Worm (Caenorhabditis elegans) whole organism, young adult: Measurements from ENCODE around the gene spt-5.

Experiments used
- B0035.1 ChIP-seq: sonication (generic microtip); optimal IDR thresholded peaks from 2 replicates; lab custom pipeline; 2016; ENCODE audit warnings: missing genetic modification characterization, mild to moderate bottlenecking, missing compliant biosample characterization, missing genotype, missing genetic modification reagents
- B0261.1 ChIP-seq: sonication (generic microtip); optimal IDR thresholded peaks from 2 replicates; lab custom pipeline; 2016; ENCODE audit warnings: mild to moderate bottlenecking, missing genetic modification characterization, moderate library complexity, missing compliant biosample characterization
- C06A6.2 ChIP-seq: fragments of 200-800 bp; sonication (Bioruptor generic); conservative IDR thresholded peaks from 2 replicates; pipeline ENCODE4 v1.3.6; 2022; ENCODE audit warnings: missing genetic modification characterization, missing compliant biosample characterization
- C17E4.6 ChIP-seq: fragments of 200-800 bp; sonication (Bioruptor generic); IDR thresholded peaks from 2 replicates; pipeline ENCODE4 v1.3.6; 2022; ENCODE audit warnings: missing genetic modification reagents, missing genetic modification characterization, missing compliant biosample characterization
- F33H1.4 ChIP-seq: fragments of 200-800 bp; sonication (Bioruptor generic); IDR thresholded peaks from 2 replicates; pipeline ENCODE4 v1.3.6; 2022; ENCODE audit warnings: missing genetic modification reagents, missing genetic modification characterization, missing compliant biosample characterization
- F39B2.1 ChIP-seq: fragments of 200-800 bp; sonication (Bioruptor generic); IDR thresholded peaks from 2 replicates; pipeline ENCODE4 v1.3.6; 2022; ENCODE audit warnings: missing genetic modification reagents, missing genetic modification characterization, missing compliant biosample characterization
- K12H6.12 ChIP-seq: fragments of 200-800 bp; sonication (Bioruptor generic); optimal IDR thresholded peaks from 2 replicates; lab custom pipeline; 2018; ENCODE audit warnings: mild to moderate bottlenecking, missing genetic modification characterization, missing compliant biosample characterization
- Y53F4B.3 ChIP-seq: fragments of 200-800 bp; sonication (Bioruptor generic); IDR thresholded peaks from 2 replicates; pipeline ENCODE4 v1.3.6; 2022; ENCODE audit warnings: missing genetic modification reagents, missing genetic modification characterization, missing compliant biosample characterization
- Y53G8AR.9 ChIP-seq: fragments of 200-800 bp; sonication (Bioruptor generic); conservative IDR thresholded peaks from 2 replicates; pipeline ENCODE4 v1.3.6; 2022; ENCODE audit warnings: missing genetic modification reagents, missing genetic modification characterization, missing compliant biosample characterization
- Y79H2A.3 ChIP-seq: fragments of 200-800 bp; sonication (Bioruptor generic); conservative IDR thresholded peaks from 2 replicates; pipeline ENCODE4 v1.3.6; 2022; ENCODE audit warnings: missing genetic modification reagents, missing genetic modification characterization, missing compliant biosample characterization
- Y95B8A.8 ChIP-seq: fragments of 200-800 bp; sonication (Bioruptor generic); IDR thresholded peaks from 2 replicates; pipeline ENCODE4 v1.3.6; 2022; ENCODE audit warnings: missing genetic modification reagents, missing genetic modification characterization, missing compliant biosample characterization
- aptf-3 ChIP-seq: fragments of 200-800 bp; sonication (Bioruptor generic); IDR thresholded peaks from 2 replicates; pipeline ENCODE4 v1.3.6; 2022; ENCODE audit warnings: missing genetic modification characterization, missing compliant biosample characterization
- ccch-3 ChIP-seq: fragments of 200-800 bp; sonication (Bioruptor generic); optimal IDR thresholded peaks from 2 replicates; lab custom pipeline; 2018; ENCODE audit warnings: mild to moderate bottlenecking, missing genetic modification characterization, missing compliant biosample characterization
- cebp-1 ChIP-seq, 2 experiments: fragments of 200-800 bp in 1 of 2; sonication (Bioruptor generic) in 1 of 2; sonication (generic microtip) in 1 of 2; IDR thresholded peaks in 1 of 2; optimal IDR thresholded peaks in 1 of 2; 2 replicates each; pipeline versions ENCODE4 v1.3.6 to Lab custom; 2017 to 2022; ENCODE audit warnings: missing compliant biosample characterization in 2 of 2, missing genetic modification characterization in 2 of 2, mild to moderate bottlenecking in 1 of 2, missing genetic modification reagents in 1 of 2, moderate library complexity in 1 of 2
- ceh-100 ChIP-seq: fragments of 200-800 bp; sonication (Bioruptor generic); IDR thresholded peaks from 2 replicates; pipeline ENCODE4 v1.3.6; 2022; ENCODE audit warnings: missing genetic modification reagents, missing genetic modification characterization, missing compliant biosample characterization
- ceh-79 ChIP-seq: sonication (generic microtip); optimal IDR thresholded peaks from 2 replicates; lab custom pipeline; 2017; ENCODE audit warnings: mild to moderate bottlenecking, missing genetic modification characterization, missing compliant biosample characterization
- chd-7 ChIP-seq: sonication (generic microtip); optimal IDR thresholded peaks from 2 replicates; lab custom pipeline; 2016; ENCODE audit warnings: mild to moderate bottlenecking, missing genetic modification characterization, moderate library complexity, missing compliant biosample characterization
- dox-1 ChIP-seq: fragments of 200-800 bp; sonication (Bioruptor generic); IDR thresholded peaks from 2 replicates; pipeline ENCODE4 v1.3.6; 2022; ENCODE audit warnings: missing genetic modification reagents, missing genetic modification characterization, missing compliant biosample characterization
- dpff-1 ChIP-seq: sonication (generic microtip); optimal IDR thresholded peaks from 2 replicates; lab custom pipeline; 2017; ENCODE audit warnings: mild to moderate bottlenecking, missing genetic modification characterization, missing compliant biosample characterization
- dpl-1 ChIP-seq: fragments of 150-350 bp; optimal IDR thresholded peaks from 2 replicates; lab custom pipeline; 2014; ENCODE audit warnings: missing biosample characterization, missing genetic modification reagents, missing genetic modification characterization
- ekl-4 ChIP-seq: fragments of 200-800 bp; sonication (Bioruptor generic); IDR thresholded peaks from 2 replicates; pipeline ENCODE4 v1.3.6; 2022; ENCODE audit warnings: missing genetic modification reagents, missing genetic modification characterization, missing compliant biosample characterization
- hlh-26 ChIP-seq: fragments of 200-800 bp; sonication (Bioruptor generic); conservative IDR thresholded peaks from 2 replicates; pipeline ENCODE4 v1.3.6; 2022; ENCODE audit warnings: missing genetic modification reagents, missing genetic modification characterization, missing compliant biosample characterization
- hmg-20 ChIP-seq: fragments of 200-800 bp; sonication (Bioruptor generic); IDR thresholded peaks from 2 replicates; pipeline ENCODE4 v1.3.6; 2022; ENCODE audit warnings: missing genetic modification reagents, missing genetic modification characterization, missing compliant biosample characterization
- let-607 ChIP-seq, 2 experiments: fragments of 200-800 bp in 1 of 2; sonication (Bioruptor generic) in 1 of 2; sonication (generic microtip) in 1 of 2; optimal IDR thresholded peaks; 2 replicates each; lab custom pipeline; 2016 to 2018; ENCODE audit warnings: mild to moderate bottlenecking in 2 of 2, missing compliant biosample characterization in 2 of 2, missing genetic modification characterization in 2 of 2, moderate library complexity in 2 of 2, missing genotype in 1 of 2
- lir-1 ChIP-seq: fragments of 200-800 bp; sonication (Bioruptor generic); conservative IDR thresholded peaks from 2 replicates; pipeline ENCODE4 v1.3.6; 2022; ENCODE audit warnings: missing genetic modification reagents, missing genetic modification characterization, missing compliant biosample characterization
- lsy-27 ChIP-seq: sonication (generic microtip); optimal IDR thresholded peaks from 2 replicates; lab custom pipeline; 2017; ENCODE audit warnings: missing genetic modification characterization, mild to moderate bottlenecking, missing compliant biosample characterization, antibody characterized with exemption, missing genotype, borderline replicate concordance; ENCODE audit not compliant: insufficient read depth
- madf-6 ChIP-seq: fragments of 200-800 bp; sonication (Bioruptor generic); IDR thresholded peaks from 2 replicates; pipeline ENCODE4 v1.3.6; 2022; ENCODE audit warnings: missing genetic modification reagents, missing genetic modification characterization, missing compliant biosample characterization
- mcd-1 ChIP-seq: fragments of 200-800 bp; sonication (Bioruptor generic); IDR thresholded peaks from 2 replicates; pipeline ENCODE4 v1.3.6; 2022; ENCODE audit warnings: missing genetic modification reagents, missing genetic modification characterization, missing compliant biosample characterization
- mel-28 ChIP-seq: sonication (generic microtip); optimal IDR thresholded peaks from 2 replicates; lab custom pipeline; 2016; ENCODE audit warnings: borderline replicate concordance, mild to moderate bottlenecking, missing genetic modification characterization, missing compliant biosample characterization
- mxl-1 ChIP-seq: sonication (generic microtip); optimal IDR thresholded peaks from 2 replicates; lab custom pipeline; 2016; ENCODE audit warnings: missing genetic modification characterization, missing compliant biosample characterization
- nhr-120 ChIP-seq: fragments of 200-800 bp; sonication (Bioruptor generic); IDR thresholded peaks from 2 replicates; pipeline ENCODE4 v1.3.6; 2022; ENCODE audit warnings: missing genetic modification characterization, missing compliant biosample characterization
- nhr-90 ChIP-seq: sonication (generic microtip); optimal IDR thresholded peaks from 2 replicates; lab custom pipeline; 2016; ENCODE audit warnings: missing genotype, mild to moderate bottlenecking, missing genetic modification characterization, missing compliant biosample characterization
- pbrm-1 ChIP-seq: fragments of 200-800 bp; sonication (Bioruptor generic); IDR thresholded peaks from 2 replicates; pipeline ENCODE4 v1.3.6; 2022; ENCODE audit warnings: missing genetic modification reagents, missing genetic modification characterization, missing compliant biosample characterization
- rcor-1 ChIP-seq: fragments of 200-800 bp; sonication (Bioruptor generic); IDR thresholded peaks from 2 replicates; pipeline ENCODE4 v1.3.6; 2022; ENCODE audit warnings: missing genetic modification reagents, missing genetic modification characterization, missing compliant biosample characterization
- rec-8 ChIP-seq, 2 experiments: sonication (generic microtip); optimal IDR thresholded peaks; 2 replicates each; lab custom pipeline; 2016; ENCODE audit warnings: mild to moderate bottlenecking in 2 of 2, missing genetic modification characterization in 2 of 2, missing genetic modification reagents in 2 of 2, missing genotype in 2 of 2, missing biosample characterization in 1 of 2, missing compliant biosample characterization in 1 of 2, moderate library complexity in 1 of 2
- repo-1 ChIP-seq: sonication (generic microtip); optimal IDR thresholded peaks from 2 replicates; lab custom pipeline; 2017; ENCODE audit warnings: mild to moderate bottlenecking, missing genetic modification characterization, missing compliant biosample characterization
- rpc-1 ChIP-seq, 2 experiments: fragments of 150-350 bp in 1 of 2; sonication (generic microtip) in 1 of 2; optimal IDR thresholded peaks; 2 replicates each; lab custom pipeline; 2014 to 2018; ENCODE audit warnings: missing biosample characterization in 1 of 2, missing genetic modification characterization in 1 of 2, missing genetic modification reagents in 1 of 2, missing genotype in 1 of 2
- sdz-38 ChIP-seq: sonication (generic microtip); optimal IDR thresholded peaks from 2 replicates; lab custom pipeline; 2016; ENCODE audit warnings: missing genotype, missing genetic modification characterization, missing compliant biosample characterization
- sea-2 ChIP-seq: fragments of 200-800 bp; sonication (Bioruptor generic); IDR thresholded peaks from 2 replicates; pipeline ENCODE4 v1.3.6; 2022; ENCODE audit warnings: missing genetic modification characterization, missing compliant biosample characterization
- snpc-1.1 ChIP-seq: sonication (generic microtip); optimal IDR thresholded peaks from 2 replicates; lab custom pipeline; 2017; ENCODE audit warnings: missing genetic modification characterization, mild to moderate bottlenecking, missing compliant biosample characterization, antibody characterized with exemption, moderate library complexity, missing genotype, missing genetic modification reagents; ENCODE audit not compliant: insufficient read depth
- somi-1 ChIP-seq: fragments of 200-800 bp; sonication (Bioruptor generic); optimal IDR thresholded peaks from 2 replicates; lab custom pipeline; 2018; ENCODE audit warnings: mild to moderate bottlenecking, missing genetic modification characterization, missing compliant biosample characterization
- sptf-2 ChIP-seq: fragments of 200-800 bp; sonication (Bioruptor generic); optimal IDR thresholded peaks from 2 replicates; lab custom pipeline; 2018; ENCODE audit warnings: mild to moderate bottlenecking, missing genetic modification characterization, missing compliant biosample characterization
- tbp1 ChIP-seq: fragments of 200-800 bp; sonication (Bioruptor generic); optimal IDR thresholded peaks from 2 replicates; lab custom pipeline; 2018; ENCODE audit warnings: mild to moderate bottlenecking, missing genetic modification characterization, missing compliant biosample characterization
- unc-130 ChIP-seq: sonication (generic microtip); optimal IDR thresholded peaks from 2 replicates; lab custom pipeline; 2016; ENCODE audit warnings: missing genetic modification reagents, missing genetic modification characterization, missing compliant biosample characterization
- ztf-22 ChIP-seq: fragments of 200-800 bp; sonication (Bioruptor generic); optimal IDR thresholded peaks from 2 replicates; lab custom pipeline; 2018; ENCODE audit warnings: mild to moderate bottlenecking, missing genetic modification characterization, moderate library complexity, missing compliant biosample characterization
- ztf-25 ChIP-seq: fragments of 200-800 bp; sonication (Bioruptor generic); IDR thresholded peaks from 2 replicates; pipeline ENCODE4 v1.3.6; 2022; ENCODE audit warnings: missing genetic modification reagents, missing genetic modification characterization, missing compliant biosample characterization
- ztf-26 ChIP-seq: sonication (generic microtip); optimal IDR thresholded peaks from 2 replicates; lab custom pipeline; 2017; ENCODE audit warnings: missing genetic modification characterization, missing compliant biosample characterization

spt-5 gene

ce11 chrIV:12086498-12086897, 35.2 kb downstream of the spt-5 start (continued):
- TF ChIP-seq let-607 (tag; optimal IDR thresholded peaks at IDR 0.05; lab: Kevin White, UChicago) = peak; percentile 63 to 65
- TF ChIP-seq ceh-100 = peak; percentile 40; the same call in 1 of the 2 replicates
- peak; percentile 88 for TF ChIP-seq ceh-79 (tag; lab: Kevin White, UChicago)
- TF ChIP-seq unc-130 (GFP tag; lab: Kevin White, UChicago) = peak; percentile 66
- TF ChIP-seq F39B2.1 (GFP tag; lab: Robert Waterston, UW) = no peak
- peak; percentile 78 for TF ChIP-seq B0035.1 (tag; lab: Kevin White, UChicago)
- TF ChIP-seq mxl-1 (tag; lab: Kevin White, UChicago) = peak; percentile 88
- peak; percentile 91 for TF ChIP-seq B0261.1 (tag; lab: Kevin White, UChicago)
- TF ChIP-seq ekl-4 (GFP tag; lab: Robert Waterston, UW) = peak; percentile 86
- TF ChIP-seq rec-8 (tag; optimal IDR thresholded peaks at IDR 0.05; lab: Kevin White, UChicago) = peak; percentile 67 to 92
- TF ChIP-seq sdz-38 (tag; lab: Kevin White, UChicago) = no peak
- TF ChIP-seq lir-1 = peak; percentile 61
- TF ChIP-seq C17E4.6 (GFP tag; lab: Robert Waterston, UW) = peak; percentile 75; the same call in 1 of the 2 replicates
- TF ChIP-seq somi-1 = peak; percentile 69
- peak; percentile 94 for TF ChIP-seq nhr-90 (tag; lab: Kevin White, UChicago)
- peak; percentile 26 for TF ChIP-seq dpff-1 (tag; lab: Kevin White, UChicago)
- TF ChIP-seq rpc-1 (optimal IDR thresholded peaks at IDR 0.05; lab: Kevin White, UChicago) = peak; percentile 80
- TF ChIP-seq rpc-1 (tag; optimal IDR thresholded peaks at IDR 0.05; lab: Kevin White, UChicago) = peak; percentile 91
- peak; percentile 76; the same call in 1 of the 2 replicates for TF ChIP-seq Y95B8A.8
- TF ChIP-seq pbrm-1 (GFP tag; lab: Robert Waterston, UW) = peak; percentile 82
- TF ChIP-seq ztf-26 (tag; lab: Kevin White, UChicago) = peak; percentile 75
- no peak for TF ChIP-seq hlh-26 (GFP tag; lab: Robert Waterston, UW)
- peak; percentile 63 for TF ChIP-seq lsy-27 (tag; lab: Kevin White, UChicago)
- no peak for TF ChIP-seq nhr-120 (GFP tag; lab: Robert Waterston, UW)
- TF ChIP-seq ztf-22 (GFP tag; lab: Kevin White, UChicago) = no peak
- peak; percentile 96 for TF ChIP-seq tbp1 (GFP tag; lab: Kevin White, UChicago)
- TF ChIP-seq sea-2 (GFP tag; lab: Robert Waterston, UW) = no peak
- peak; percentile 66 for TF ChIP-seq K12H6.12 (tag; lab: Kevin White, UChicago)
- TF ChIP-seq dox-1 (GFP tag; lab: Robert Waterston, UW) = peak; percentile 91
- peak; percentile 63 for TF ChIP-seq F33H1.4
- no peak for TF ChIP-seq snpc-1.1 (tag; lab: Kevin White, UChicago)
- TF ChIP-seq mel-28 (tag; lab: Kevin White, UChicago) = no peak
- TF ChIP-seq repo-1 (tag; lab: Kevin White, UChicago) = no peak
- no peak for TF ChIP-seq cebp-1 (GFP tag; IDR thresholded peaks at IDR 0.05; lab: Robert Waterston, UW)
- peak; percentile 79 for TF ChIP-seq cebp-1 (tag; optimal IDR thresholded peaks at IDR 0.05; lab: Kevin White, UChicago)
- no peak for TF ChIP-seq Y79H2A.3 (GFP tag; lab: Robert Waterston, UW)
- TF ChIP-seq aptf-3 = peak; percentile 91
- peak; percentile 88 for TF ChIP-seq ztf-25
- TF ChIP-seq ccch-3 (GFP tag; lab: Kevin White, UChicago) = no peak
- peak; percentile 93 for TF ChIP-seq sptf-2 (GFP tag; lab: Kevin White, UChicago)
- TF ChIP-seq Y53G8AR.9 (GFP tag; lab: Robert Waterston, UW) = peak; percentile 68; the same call in 1 of the 2 replicates
- TF ChIP-seq mcd-1 (GFP tag; lab: Robert Waterston, UW) = peak; percentile 83
- peak; percentile 49; the same call in 1 of the 2 replicates for TF ChIP-seq C06A6.2 (GFP tag; lab: Robert Waterston, UW)
- peak; percentile 77; the same call in 1 of the 2 replicates for TF ChIP-seq Y53F4B.3 (GFP tag; lab: Robert Waterston, UW)
- peak; percentile 74 for TF ChIP-seq madf-6 (GFP tag; lab: Robert Waterston, UW)
- TF ChIP-seq hmg-20 (GFP tag; lab: Robert Waterston, UW) = 0 out of 2 replicates have a peak, but pooled peaks have one; percentile 59
- peak; percentile 91 for TF ChIP-seq chd-7 (tag; lab: Kevin White, UChicago)
- TF ChIP-seq dpl-1 = peak; percentile 24
- peak; percentile 86 for TF ChIP-seq rcor-1
